Worm (Caenorhabditis elegans): ENCODE data around the gene K03A11.4.

ce11 chrX:13071120-13071519, 6.9 kb upstream of the K03A11.4 start, which contains the start of gene cpx-2:
- TF ChIP-seq unc-62 (GFP tag; optimal IDR thresholded peaks at IDR 0.05) (no peak), hlh-1 (tag; optimal IDR thresholded peaks at IDR 0.05) (no peak), unc-39 (tag; optimal IDR thresholded peaks at IDR 0.05) (no peak), mep-1 (tag; optimal IDR thresholded peaks at IDR 0.05) (no peak), ceh-83 (GFP tag; optimal IDR thresholded peaks at IDR 0.05) (no peak), pha-4 (tag; optimal IDR thresholded peaks at IDR 0.05) (no peak), lin-32 (GFP tag; optimal IDR thresholded peaks at IDR 0.05) (no peak), nhr-12 (tag; optimal IDR thresholded peaks at IDR 0.05) (no peak), sem-2 (GFP tag; optimal IDR thresholded peaks at IDR 0.05) (no peak), elt-1 (tag; optimal IDR thresholded peaks at IDR 0.05; ENCODE audit: borderline replicate concordance, insufficient read depth) (no peak), snpc-4 (tag; optimal IDR thresholded peaks at IDR 0.05) (no peak), blmp-1 (tag; optimal IDR thresholded peaks at IDR 0.05) (no peak), nhr-237 (tag; optimal IDR thresholded peaks at IDR 0.05) (no peak)

Measured in whole organism, mixed stage, embryonic.